Worm (Caenorhabditis elegans) whole organism, late embryonic: ENCODE measurements around the gene tbx-38.
"Not testable (repeated sequence)": the region's sequence is repeated elsewhere in the genome, so short reads cannot be mapped to it uniquely, and the experiment has no call there.

ENCODE experiments used
- C38D4.7 ChIP-seq: fragments of 200-800 bp; sonication (Bioruptor generic); optimal IDR thresholded peaks from 2 replicates; lab custom pipeline; 2018; ENCODE audit warnings: mild to moderate bottlenecking, missing genetic modification characterization, moderate library complexity, missing compliant biosample characterization
- F13H6.1 ChIP-seq: sonication (generic microtip); optimal IDR thresholded peaks from 2 replicates; lab custom pipeline; 2016; ENCODE audit warnings: missing genetic modification characterization, missing compliant biosample characterization
- K02D7.2 ChIP-seq: sonication (generic microtip); optimal IDR thresholded peaks from 2 replicates; lab custom pipeline; 2017; ENCODE audit warnings: mild to moderate bottlenecking, missing genetic modification characterization, missing compliant biosample characterization
- K09A11.1 ChIP-seq: sonication (generic microtip); optimal IDR thresholded peaks from 2 replicates; lab custom pipeline; 2017; ENCODE audit warnings: antibody characterized with exemption, mild to moderate bottlenecking, missing genetic modification characterization, missing compliant biosample characterization; ENCODE audit not compliant: insufficient read depth
- T23F11.4 ChIP-seq: fragments of 200-800 bp; sonication (Bioruptor generic); optimal IDR thresholded peaks from 2 replicates; lab custom pipeline; 2018; ENCODE audit warnings: mild to moderate bottlenecking, missing genetic modification characterization, missing compliant biosample characterization
- ahr-1 ChIP-seq: sonication (generic microtip); optimal IDR thresholded peaks from 2 replicates; lab custom pipeline; 2016; ENCODE audit warnings: missing genetic modification characterization, missing compliant biosample characterization
- ceh-14 ChIP-seq: sonication (generic microtip); optimal IDR thresholded peaks from 2 replicates; lab custom pipeline; 2016; ENCODE audit warnings: missing genotype, missing genetic modification characterization, missing compliant biosample characterization
- ceh-18 ChIP-seq: sonication (generic microtip); optimal IDR thresholded peaks from 2 replicates; lab custom pipeline; 2016; ENCODE audit warnings: missing genetic modification characterization, missing compliant biosample characterization
- ceh-19 ChIP-seq: fragments of 200-800 bp; sonication (Bioruptor generic); optimal IDR thresholded peaks from 2 replicates; lab custom pipeline; 2018; ENCODE audit warnings: mild to moderate bottlenecking, missing genetic modification characterization, missing compliant biosample characterization
- ceh-31 ChIP-seq: sonication (generic microtip); optimal IDR thresholded peaks from 2 replicates; lab custom pipeline; 2016; ENCODE audit warnings: missing genetic modification characterization, missing compliant biosample characterization
- ceh-34 ChIP-seq: sonication (generic microtip); optimal IDR thresholded peaks from 2 replicates; lab custom pipeline; 2016; ENCODE audit warnings: mild to moderate bottlenecking, missing genetic modification characterization, missing compliant biosample characterization
- ceh-45 ChIP-seq: fragments of 200-800 bp; sonication (Bioruptor generic); IDR thresholded peaks from 2 replicates; pipeline ENCODE4 v1.3.6; 2022; ENCODE audit warnings: missing genetic modification reagents, missing genetic modification characterization, missing compliant biosample characterization
- ceh-48 ChIP-seq: sonication (generic microtip); optimal IDR thresholded peaks from 2 replicates; lab custom pipeline; 2016; ENCODE audit warnings: missing genetic modification characterization, inconsistent platforms, missing compliant biosample characterization
- ceh-6 ChIP-seq: fragments of 200-800 bp; sonication (Bioruptor generic); optimal IDR thresholded peaks from 2 replicates; lab custom pipeline; 2018; ENCODE audit warnings: mild to moderate bottlenecking, missing genetic modification characterization, missing compliant biosample characterization
- che-1 ChIP-seq: sonication (generic microtip); optimal IDR thresholded peaks from 2 replicates; lab custom pipeline; 2016; ENCODE audit warnings: mild to moderate bottlenecking, missing genetic modification characterization, missing compliant biosample characterization
- dmd-4 ChIP-seq: sonication (generic microtip); optimal IDR thresholded peaks from 2 replicates; lab custom pipeline; 2016; ENCODE audit warnings: borderline replicate concordance, missing genetic modification characterization, missing compliant biosample characterization
- dve-1 ChIP-seq: sonication (generic microtip); optimal IDR thresholded peaks from 2 replicates; lab custom pipeline; 2017; ENCODE audit warnings: antibody characterized with exemption, mild to moderate bottlenecking, missing genetic modification characterization, missing compliant biosample characterization
- ets-4 ChIP-seq: sonication (generic microtip); optimal IDR thresholded peaks from 2 replicates; lab custom pipeline; 2016; ENCODE audit warnings: missing genetic modification characterization, missing compliant biosample characterization
- eyg-1 ChIP-seq: sonication (generic microtip); optimal IDR thresholded peaks from 2 replicates; lab custom pipeline; 2016; ENCODE audit warnings: missing genotype, missing genetic modification characterization, missing compliant biosample characterization
- fax-1 ChIP-seq: sonication (generic microtip); optimal IDR thresholded peaks from 2 replicates; lab custom pipeline; 2016; ENCODE audit warnings: missing genotype, missing genetic modification characterization, missing compliant biosample characterization
- gmeb-2 ChIP-seq: sonication (generic microtip); optimal IDR thresholded peaks from 2 replicates; lab custom pipeline; 2016; ENCODE audit warnings: missing genetic modification characterization, inconsistent platforms, missing compliant biosample characterization
- hlh-13 ChIP-seq: fragments of 200-800 bp; sonication (Bioruptor generic); optimal IDR thresholded peaks from 2 replicates; lab custom pipeline; 2018; ENCODE audit warnings: mild to moderate bottlenecking, missing genetic modification characterization, missing compliant biosample characterization
- hlh-15 ChIP-seq: sonication (generic microtip); optimal IDR thresholded peaks from 2 replicates; lab custom pipeline; 2016; ENCODE audit warnings: missing genetic modification characterization, missing compliant biosample characterization
- hlh-6 ChIP-seq: sonication (generic microtip); optimal IDR thresholded peaks from 2 replicates; lab custom pipeline; 2016; ENCODE audit warnings: missing genotype, missing genetic modification characterization, missing compliant biosample characterization
- hlh-8 ChIP-seq: sonication (generic microtip); optimal IDR thresholded peaks from 2 replicates; lab custom pipeline; 2016; ENCODE audit warnings: missing genotype, missing genetic modification characterization, missing compliant biosample characterization
- lin-11 ChIP-seq: fragments of 200-800 bp; sonication (Bioruptor generic); optimal IDR thresholded peaks from 2 replicates; lab custom pipeline; 2018; ENCODE audit warnings: mild to moderate bottlenecking, missing genetic modification characterization, missing compliant biosample characterization
- madf-2 ChIP-seq: sonication (generic microtip); optimal IDR thresholded peaks from 2 replicates; lab custom pipeline; 2017; ENCODE audit warnings: missing genetic modification characterization, missing compliant biosample characterization
- nfya-1 ChIP-seq: sonication (generic microtip); optimal IDR thresholded peaks from 2 replicates; lab custom pipeline; 2017; ENCODE audit warnings: missing genetic modification characterization, mild to moderate bottlenecking, missing compliant biosample characterization, antibody characterized with exemption, moderate library complexity
- nhr-232 ChIP-seq: sonication (generic microtip); optimal IDR thresholded peaks from 2 replicates; lab custom pipeline; 2016; ENCODE audit warnings: missing genetic modification characterization, missing compliant biosample characterization
- npax-4 ChIP-seq: sonication (generic microtip); optimal IDR thresholded peaks from 2 replicates; lab custom pipeline; 2016; ENCODE audit warnings: missing genetic modification characterization, missing compliant biosample characterization
- odd-2 ChIP-seq: sonication (generic microtip); optimal IDR thresholded peaks from 2 replicates; lab custom pipeline; 2017; ENCODE audit warnings: antibody characterized with exemption, mild to moderate bottlenecking, missing genetic modification characterization, missing compliant biosample characterization
- pat-9 ChIP-seq: fragments of 200-800 bp; sonication (Bioruptor generic); optimal IDR thresholded peaks from 2 replicates; lab custom pipeline; 2018; ENCODE audit warnings: mild to moderate bottlenecking, missing genetic modification characterization, moderate library complexity, missing compliant biosample characterization
- pha-2 ChIP-seq: sonication (generic microtip); optimal IDR thresholded peaks from 2 replicates; lab custom pipeline; 2017; ENCODE audit warnings: mild to moderate bottlenecking, missing genetic modification characterization, missing compliant biosample characterization
- pqm-1 ChIP-seq: sonication (generic microtip); optimal IDR thresholded peaks from 2 replicates; lab custom pipeline; 2016; ENCODE audit warnings: missing genetic modification characterization, missing compliant biosample characterization
- ref-2 ChIP-seq: sonication (generic microtip); optimal IDR thresholded peaks from 2 replicates; lab custom pipeline; 2016; ENCODE audit warnings: missing genetic modification characterization, missing compliant biosample characterization
- sox-4 ChIP-seq: sonication (generic microtip); optimal IDR thresholded peaks from 2 replicates; lab custom pipeline; 2017; ENCODE audit warnings: mild to moderate bottlenecking, missing genetic modification characterization, inconsistent platforms, missing compliant biosample characterization
- ttx-3 ChIP-seq: sonication (generic microtip); optimal IDR thresholded peaks from 2 replicates; lab custom pipeline; 2016; ENCODE audit warnings: missing genetic modification reagents, missing genetic modification characterization, missing compliant biosample characterization
- unc-3 ChIP-seq, 2 experiments: fragments of 200-800 bp in 1 of 2; sonication (Bioruptor generic) in 1 of 2; sonication (generic microtip) in 1 of 2; conservative IDR thresholded peaks in 1 of 2; optimal IDR thresholded peaks in 1 of 2; 2 replicates each; pipeline versions ENCODE4 v1.3.6 to Lab custom; 2016 to 2022; ENCODE audit warnings: missing compliant biosample characterization in 2 of 2, missing genetic modification characterization in 2 of 2, missing genetic modification reagents in 1 of 2
- unc-86 ChIP-seq: sonication (generic microtip); optimal IDR thresholded peaks from 2 replicates; lab custom pipeline; 2016; ENCODE audit warnings: missing genetic modification characterization, missing compliant biosample characterization
- ztf-16 ChIP-seq: sonication (generic microtip); optimal IDR thresholded peaks from 2 replicates; lab custom pipeline; 2017; ENCODE audit warnings: missing genetic modification characterization, missing compliant biosample characterization

Gene tbx-38

ce11 chrIII:11792295-11793256, 6.7 kb upstream of the tbx-38 start, which contains the start of gene C24H11.2:
C24H11.2 (minus strand) TSS chrIII:11792345.
- peak; percentile 33 for TF ChIP-seq dmd-4 (tag; lab: Kevin White, UChicago)
- TF ChIP-seq ceh-6: peak; percentile 40
- peak; percentile 5 for TF ChIP-seq hlh-8 (tag; lab: Kevin White, UChicago)
- TF ChIP-seq pat-9 (tag; lab: Kevin White, UChicago): peak; percentile 61
- TF ChIP-seq nfya-1 (tag; lab: Kevin White, UChicago): peak; percentile 6
- not testable (repeated sequence) for TF ChIP-seq unc-3 (GFP tag; conservative IDR thresholded peaks at IDR 0.05; lab: Robert Waterston, UW)
- peak; percentile 11 for TF ChIP-seq unc-3 (tag; optimal IDR thresholded peaks at IDR 0.05; lab: Kevin White, UChicago)
- TF ChIP-seq npax-4 (tag; lab: Kevin White, UChicago): peak; percentile 22
- peak; percentile 23 for TF ChIP-seq T23F11.4 (GFP tag; lab: Kevin White, UChicago)
- peak; percentile 38 for TF ChIP-seq ceh-48 (tag; lab: Kevin White, UChicago)
- peak; percentile 52 for TF ChIP-seq madf-2 (tag; lab: Kevin White, UChicago)
- TF ChIP-seq hlh-15 (tag; lab: Kevin White, UChicago): peak; percentile 30
- peak; percentile 48 for TF ChIP-seq che-1
- peak; percentile 63 for TF ChIP-seq ceh-19 (GFP tag; lab: Kevin White, UChicago)
- TF ChIP-seq ztf-16: peak; percentile 42
- TF ChIP-seq K02D7.2 (tag; lab: Kevin White, UChicago): peak; percentile 73
- TF ChIP-seq fax-1: peak; percentile 39
- TF ChIP-seq hlh-13 (GFP tag; lab: Kevin White, UChicago): peak; percentile 12
- TF ChIP-seq hlh-6: peak; percentile 34
- peak; percentile 35 for TF ChIP-seq ceh-18
- peak; percentile 20 for TF ChIP-seq lin-11 (tag; lab: Kevin White, UChicago)
- peak; percentile 46 for TF ChIP-seq gmeb-2 (tag; lab: Kevin White, UChicago)
- TF ChIP-seq ref-2 (tag; lab: Kevin White, UChicago): peak; percentile 4
- peak; percentile 69 for TF ChIP-seq sox-4 (tag; lab: Kevin White, UChicago)
- TF ChIP-seq ets-4: peak; percentile 3
- peak; percentile 25 for TF ChIP-seq dve-1 (tag; lab: Kevin White, UChicago)
- TF ChIP-seq nhr-232: peak; percentile 16
- peak; percentile 70 for TF ChIP-seq ceh-14 (tag; lab: Kevin White, UChicago)
- TF ChIP-seq ceh-34: peak; percentile 33
- peak; percentile 44 for TF ChIP-seq pha-2 (tag; lab: Kevin White, UChicago)
- TF ChIP-seq unc-86: peak; percentile 10
- TF ChIP-seq ceh-45 (GFP tag; lab: Robert Waterston, UW): 0 out of 2 replicates have a peak, but pooled peaks have one; percentile 10
- TF ChIP-seq C38D4.7 (GFP tag; lab: Kevin White, UChicago): peak; percentile 43
- peak; percentile 29 for TF ChIP-seq pqm-1 (tag; lab: Kevin White, UChicago)
- TF ChIP-seq ttx-3 (tag; lab: Kevin White, UChicago): peak; percentile 12
- TF ChIP-seq, all 69 proteins: peak for 34; not testable (repeated sequence) for 35

DNA sequence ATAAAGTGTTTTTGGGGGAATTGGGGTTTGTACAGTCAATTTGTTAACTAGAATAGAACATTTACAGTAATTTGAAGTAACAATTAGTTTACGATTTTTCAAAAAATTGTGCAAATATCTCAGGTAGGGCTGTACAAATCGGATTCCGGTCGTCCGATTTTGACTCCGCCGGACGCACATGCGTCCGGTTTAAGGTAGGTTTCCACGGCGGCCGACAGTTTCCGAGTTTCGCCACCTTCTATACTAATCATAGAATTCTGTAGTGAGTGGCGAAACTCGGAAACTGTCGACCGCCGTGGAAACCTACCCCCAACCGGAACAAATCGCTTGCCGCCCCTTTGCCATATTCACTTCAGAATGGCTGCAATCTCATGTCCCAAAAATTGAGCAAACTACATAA, 3.6 kb upstream of the tbx-38 start:
- TF ChIP-seq K02D7.2 (tag; lab: Kevin White, UChicago) (no peak), nhr-232 (no peak), F13H6.1 (no peak), gmeb-2 (tag; lab: Kevin White, UChicago) (no peak), odd-2 (tag; lab: Kevin White, UChicago) (no peak), C38D4.7 (GFP tag; lab: Kevin White, UChicago) (no peak), hlh-13 (GFP tag; lab: Kevin White, UChicago) (no peak), ahr-1 (tag; lab: Kevin White, UChicago) (no peak), ceh-19 (GFP tag; lab: Kevin White, UChicago) (no peak), K09A11.1 (tag; lab: Kevin White, UChicago) (no peak), hlh-15 (tag; lab: Kevin White, UChicago) (no peak), ceh-31 (tag; lab: Kevin White, UChicago) (no peak), ztf-16 (no peak), nfya-1 (tag; lab: Kevin White, UChicago) (no peak), eyg-1 (no peak), ttx-3 (tag; lab: Kevin White, UChicago) (no peak)
